Fruit fly (Drosophila melanogaster) whole organism, pupa: ENCODE measurements around the gene CG5273.

Source experiments
- CG10348 ChIP-seq: fragments of 200-800 bp; sonication (Bioruptor generic); IDR thresholded peaks from 2 replicates; pipeline ENCODE4 v1.3.6; 2022; ENCODE audit warnings: missing biosample characterization, missing genetic modification characterization
- CG14655 ChIP-seq: fragments of 200-800 bp; sonication (Bioruptor generic); optimal IDR thresholded peaks from 3 replicates; lab custom pipeline; 2017; ENCODE audit warnings: mild to moderate bottlenecking, missing biosample characterization, missing genetic modification reagents, missing genetic modification characterization
- CG34367 ChIP-seq: fragments of 200-800 bp; sonication (Bioruptor generic); optimal IDR thresholded peaks from 2 replicates; lab custom pipeline; 2018; ENCODE audit warnings: missing biosample characterization, mild to moderate bottlenecking, missing genetic modification characterization
- CG8159 ChIP-seq: fragments of 200-800 bp; sonication (Bioruptor generic); optimal IDR thresholded peaks from 3 replicates; lab custom pipeline; 2018; ENCODE audit warnings: missing biosample characterization, mild to moderate bottlenecking, missing genetic modification characterization, moderate library complexity
- D1 ChIP-seq: fragments of 200-800 bp; sonication (Bioruptor generic); optimal IDR thresholded peaks from 2 replicates; lab custom pipeline; 2018; ENCODE audit warnings: missing biosample characterization, mild to moderate bottlenecking, missing genetic modification characterization, moderate library complexity
- EcR ChIP-seq: fragments of 200-800 bp; sonication (Bioruptor generic); optimal IDR thresholded peaks from 3 replicates; lab custom pipeline; 2019; ENCODE audit warnings: missing biosample characterization, missing genetic modification characterization, mild to moderate bottlenecking, moderate library complexity, missing genetic modification reagents

DNA sequence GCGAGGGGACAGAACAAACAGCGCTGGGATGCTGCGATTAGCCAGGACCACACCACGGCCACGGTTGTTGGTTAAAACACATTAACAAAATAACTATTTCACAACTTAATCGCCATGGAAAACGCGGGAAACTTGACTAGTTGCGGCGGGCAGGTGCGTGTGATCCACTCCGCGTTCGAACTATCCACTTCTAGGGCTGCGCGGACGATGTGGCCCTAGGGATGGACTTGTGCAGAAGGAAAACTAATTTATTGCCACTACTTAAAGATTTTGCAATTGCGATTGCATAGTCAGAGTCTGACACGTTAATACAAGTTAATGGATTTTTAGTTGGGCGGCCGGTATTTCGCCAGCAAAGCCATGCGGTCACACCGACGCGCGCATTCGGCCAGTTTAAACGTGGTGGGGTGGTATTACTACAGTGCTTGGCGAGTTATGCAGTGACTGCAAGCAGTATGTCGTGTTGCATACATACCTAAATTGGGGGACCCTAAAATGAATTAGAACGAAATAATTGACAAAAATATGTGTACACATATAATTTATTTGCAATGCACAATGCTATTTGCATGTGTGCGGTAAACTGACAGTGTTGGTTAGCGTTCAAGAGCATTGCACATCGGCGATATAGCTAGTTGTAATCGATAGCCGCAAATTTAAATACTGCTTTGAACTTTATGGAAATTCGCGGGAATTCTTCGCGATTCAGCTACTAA lies 41.9 kb downstream of the CG5273 start, which contains the start of gene Rbf:
- TF ChIP-seq CG34367 (no peak), D1 (tag; lab: Kevin White, UChicago) (no peak), CG10348 (GFP tag; lab: Robert Waterston, UW) (no peak), CG14655 (GFP tag; lab: Kevin White, UChicago) (no peak), EcR (GFP tag; lab: Kevin White, UChicago) (no peak), CG8159 (tag; lab: Kevin White, UChicago) (no peak)
